Fruit fly (Drosophila melanogaster): ENCODE measurements around the gene CG11037.

The CG11037 gene

dm6 chr3L:20970563-20970962 is 9.4 kb upstream of the CG11037 start, which contains the start of gene CG33287:
Gene CG33287, minus strand, starts transcription at chr3L:20970663.
- TF ChIP-seq h (GFP tag; optimal IDR thresholded peaks at IDR 0.05) (no peak), Mio (GFP tag; optimal IDR thresholded peaks at IDR 0.05) (no peak), OdsH (GFP tag; optimal IDR thresholded peaks at IDR 0.05) (no peak), sv (GFP tag; optimal IDR thresholded peaks at IDR 0.05) (no peak), Rel (GFP tag; optimal IDR thresholded peaks at IDR 0.05) (no peak), Rel (tag; optimal IDR thresholded peaks at IDR 0.05) (no peak), GATAd (GFP tag; optimal IDR thresholded peaks at IDR 0.05) (no peak), Myc (optimal IDR thresholded peaks at IDR 0.05) (no peak), dl (GFP tag; optimal IDR thresholded peaks at IDR 0.05; ENCODE audit: insufficient read depth in 1 of 2, partially characterized antibody in 2 of 2) (no peak), fru (GFP tag; optimal IDR thresholded peaks at IDR 0.05) (no peak), woc (GFP tag; optimal IDR thresholded peaks at IDR 0.05) (no peak), pan (optimal IDR thresholded peaks at IDR 0.05) (no peak), dsf (GFP tag; optimal IDR thresholded peaks at IDR 0.05; ENCODE audit: borderline replicate concordance) (no peak), psq (GFP tag; optimal IDR thresholded peaks at IDR 0.05) (no peak), Hr78 (GFP tag; optimal IDR thresholded peaks at IDR 0.05) (no peak), Dfd (GFP tag; optimal IDR thresholded peaks at IDR 0.05) (no peak)

- TF ChIP-seq CrebA (GFP tag; optimal IDR thresholded peaks at IDR 0.05; ENCODE audit: borderline replicate concordance), result no peak
- no peak for TF ChIP-seq dl (GFP tag; optimal IDR thresholded peaks at IDR 0.05; ENCODE audit: insufficient read depth in 1 of 2, partially characterized antibody in 2 of 2)
- no peak for TF ChIP-seq OdsH (GFP tag; optimal IDR thresholded peaks at IDR 0.05)
- no peak for TF ChIP-seq Dfd (GFP tag; optimal IDR thresholded peaks at IDR 0.05)
- TF ChIP-seq dmrt93B (GFP tag; optimal IDR thresholded peaks at IDR 0.05), result no peak
These were observed 5.5 kb upstream of the CG11037 start, which contains the start of gene CG12983 for dm6 chr3L:20966662-20967061. Gene CG12983, minus strand, starts transcription at chr3L:20966762.

dm6 chr3L:20962455-20962854 is 1.3 kb upstream of the CG11037 start, which contains the start of gene CG10587:
Gene CG10587, minus strand, starts transcription at chr3L:20962555.
- TF ChIP-seq OdsH (GFP tag; optimal IDR thresholded peaks at IDR 0.05), result no peak
- TF ChIP-seq dsf (GFP tag; optimal IDR thresholded peaks at IDR 0.05; ENCODE audit: borderline replicate concordance), result no peak
- TF ChIP-seq Hr83 (GFP tag; optimal IDR thresholded peaks at IDR 0.05; ENCODE audit: poor library complexity, severe bottlenecking), result no peak
- TF ChIP-seq psq (GFP tag; optimal IDR thresholded peaks at IDR 0.05), result no peak
- no peak for TF ChIP-seq foxo (GFP tag; optimal IDR thresholded peaks at IDR 0.05)
- TF ChIP-seq br (GFP tag; optimal IDR thresholded peaks at IDR 0.05), result no peak
- no peak for TF ChIP-seq Dfd (GFP tag; optimal IDR thresholded peaks at IDR 0.05)
- no peak for TF ChIP-seq Mio (GFP tag; optimal IDR thresholded peaks at IDR 0.05)
- no peak for TF ChIP-seq Rel (GFP tag; optimal IDR thresholded peaks at IDR 0.05)
- TF ChIP-seq Rel (tag; optimal IDR thresholded peaks at IDR 0.05), result no peak
- TF ChIP-seq jim (GFP tag; optimal IDR thresholded peaks at IDR 0.05), result no peak
- no peak for TF ChIP-seq Sp1 (GFP tag; optimal IDR thresholded peaks at IDR 0.05)
- no peak for TF ChIP-seq h (GFP tag; optimal IDR thresholded peaks at IDR 0.05)
- TF ChIP-seq CrebA (GFP tag; optimal IDR thresholded peaks at IDR 0.05; ENCODE audit: borderline replicate concordance), result no peak
- no peak for TF ChIP-seq Jra (GFP tag; optimal IDR thresholded peaks at IDR 0.05)

- no peak for TF ChIP-seq Sp1 (GFP tag; optimal IDR thresholded peaks at IDR 0.05)
- no peak for TF ChIP-seq br (GFP tag; optimal IDR thresholded peaks at IDR 0.05)
- TF ChIP-seq ey (GFP tag; optimal IDR thresholded peaks at IDR 0.05), result no peak
- no peak for TF ChIP-seq usp (GFP tag; optimal IDR thresholded peaks at IDR 0.05)
- no peak for TF ChIP-seq sv (GFP tag; optimal IDR thresholded peaks at IDR 0.05)
- no peak for TF ChIP-seq sage (GFP tag; optimal IDR thresholded peaks at IDR 0.05)
- no peak for TF ChIP-seq dl (GFP tag; optimal IDR thresholded peaks at IDR 0.05; ENCODE audit: insufficient read depth in 1 of 2, partially characterized antibody in 2 of 2)
- TF ChIP-seq tai (GFP tag; optimal IDR thresholded peaks at IDR 0.05), result no peak
- TF ChIP-seq rgr (GFP tag; optimal IDR thresholded peaks at IDR 0.05), result no peak
- no peak for TF ChIP-seq CG32264 (GFP tag; optimal IDR thresholded peaks at IDR 0.05)
These were observed 4.5 kb downstream of the CG11037 start, which contains the start of the genes Sems and CG10588 for dm6 chr3L:20956650-20957049. Gene Sems, minus strand, starts transcription at chr3L:20956750. Gene CG10588, plus strand, starts transcription at chr3L:20956934.

- TF ChIP-seq tai (GFP tag; optimal IDR thresholded peaks at IDR 0.05) (no peak), Jra (GFP tag; optimal IDR thresholded peaks at IDR 0.05) (no peak), Mio (GFP tag; optimal IDR thresholded peaks at IDR 0.05) (no peak), CG32264 (GFP tag; optimal IDR thresholded peaks at IDR 0.05) (no peak), h (GFP tag; optimal IDR thresholded peaks at IDR 0.05) (no peak), OdsH (GFP tag; optimal IDR thresholded peaks at IDR 0.05) (no peak), lola (GFP tag; optimal IDR thresholded peaks at IDR 0.05) (no peak), woc (GFP tag; optimal IDR thresholded peaks at IDR 0.05) (no peak), HLH106 (tag; optimal IDR thresholded peaks at IDR 0.05) (no peak), sv (GFP tag; optimal IDR thresholded peaks at IDR 0.05) (no peak), CrebA (GFP tag; optimal IDR thresholded peaks at IDR 0.05; ENCODE audit: borderline replicate concordance) (no peak), Hr83 (GFP tag; optimal IDR thresholded peaks at IDR 0.05; ENCODE audit: poor library complexity, severe bottlenecking) (no peak), Hnf4 (GFP tag; optimal IDR thresholded peaks at IDR 0.05) (no peak)
These were observed 7.1 kb downstream of the CG11037 start for dm6 chr3L:20954118-20954517.

Measured in whole organism, wandering third instar larva.